Fruit fly (Drosophila melanogaster) whole organism, prepupa: ENCODE measurements around the gene CG9452.
A peak's percentile ranks its signal among the peaks of the same experiment; 100 is the strongest.

ENCODE experiments used
- CG10631 ChIP-seq: fragments of 200-800 bp; sonication (Bioruptor generic); optimal IDR thresholded peaks from 2 replicates; lab custom pipeline; 2016; ENCODE audit warnings: missing biosample characterization, missing genetic modification characterization
- CG10669 ChIP-seq: fragments of 200-800 bp; sonication (Bioruptor generic); optimal IDR thresholded peaks from 3 replicates; lab custom pipeline; 2018; ENCODE audit warnings: missing biosample characterization, mild to moderate bottlenecking, missing genetic modification characterization, moderate library complexity
- CG11294 ChIP-seq: fragments of 200-800 bp; sonication (Bioruptor generic); IDR thresholded peaks from 2 replicates; pipeline ENCODE4 v1.3.6; 2022; ENCODE audit warnings: missing biosample characterization, missing genetic modification characterization
- CG11902 ChIP-seq: fragments of 200-800 bp; sonication (Bioruptor generic); optimal IDR thresholded peaks from 3 replicates; lab custom pipeline; 2016; ENCODE audit warnings: missing biosample characterization, missing genetic modification characterization
- CG1621 ChIP-seq: fragments of 200-800 bp; sonication (Bioruptor generic); optimal IDR thresholded peaks from 3 replicates; lab custom pipeline; 2018; ENCODE audit warnings: missing biosample characterization, mild to moderate bottlenecking, missing genetic modification characterization
- CG16779 ChIP-seq: fragments of 200-800 bp; sonication (Bioruptor generic); optimal IDR thresholded peaks from 3 replicates; lab custom pipeline; 2017; ENCODE audit warnings: missing biosample characterization, mild to moderate bottlenecking, missing genetic modification characterization
- CG3032 ChIP-seq: fragments of 200-800 bp; optimal IDR thresholded peaks from 2 replicates; lab custom pipeline; 2019; ENCODE audit warnings: missing biosample characterization, mild to moderate bottlenecking, missing genetic modification characterization, moderate library complexity
- CG31627 ChIP-seq: fragments of 200-800 bp; sonication (Bioruptor generic); optimal IDR thresholded peaks from 3 replicates; lab custom pipeline; 2016; ENCODE audit warnings: missing biosample characterization, missing genetic modification characterization
- CG34406 ChIP-seq: fragments of 200-800 bp; sonication (Bioruptor generic); optimal IDR thresholded peaks from 3 replicates; lab custom pipeline; 2016; ENCODE audit warnings: missing biosample characterization, missing genetic modification characterization
- CG3919 ChIP-seq: fragments of 200-800 bp; sonication (Bioruptor generic); optimal IDR thresholded peaks from 3 replicates; lab custom pipeline; 2016; ENCODE audit warnings: missing biosample characterization, missing genetic modification characterization
- CG6163 ChIP-seq: fragments of 200-800 bp; sonication (Bioruptor generic); IDR thresholded peaks from 3 replicates; pipeline ENCODE4 v1.3.6; 2022; ENCODE audit warnings: missing biosample characterization, missing genetic modification characterization
- CG6276 ChIP-seq: fragments of 200-800 bp; sonication (Bioruptor generic); optimal IDR thresholded peaks from 2 replicates; lab custom pipeline; 2017; ENCODE audit warnings: missing biosample characterization, mild to moderate bottlenecking, missing genetic modification characterization
- CG6792 ChIP-seq: fragments of 200-800 bp; sonication (Bioruptor generic); optimal IDR thresholded peaks from 3 replicates; lab custom pipeline; 2016; ENCODE audit warnings: missing biosample characterization, missing genetic modification characterization
- CG6808 ChIP-seq: fragments of 200-800 bp; sonication (Bioruptor generic); optimal IDR thresholded peaks from 3 replicates; lab custom pipeline; 2017; ENCODE audit warnings: missing biosample characterization, missing genetic modification characterization, mild to moderate bottlenecking, moderate library complexity, missing genetic modification reagents
- CG6854 ChIP-seq: fragments of 200-800 bp; sonication (Bioruptor generic); optimal IDR thresholded peaks from 2 replicates; lab custom pipeline; 2017; ENCODE audit warnings: missing biosample characterization, mild to moderate bottlenecking, missing genetic modification characterization
- Eip75B ChIP-seq: fragments of 200-800 bp; sonication (Bioruptor generic); optimal IDR thresholded peaks from 3 replicates; lab custom pipeline; 2016; ENCODE audit warnings: missing biosample characterization, missing genetic modification characterization
- Eip78C ChIP-seq: fragments of 200-800 bp; sonication (Bioruptor generic); peaks from one replicate; lab custom pipeline; 2016; ENCODE audit warnings: missing biosample characterization, missing genetic modification characterization
- Eip93F ChIP-seq: fragments of 200-800 bp; sonication (Bioruptor generic); optimal IDR thresholded peaks from 2 replicates; lab custom pipeline; 2016; ENCODE audit warnings: missing biosample characterization, mild to moderate bottlenecking, missing genetic modification characterization
- Hr38 ChIP-seq: sonication (Bioruptor generic); optimal IDR thresholded peaks from 2 replicates; lab custom pipeline; 2016; ENCODE audit warnings: missing biosample characterization, missing genetic modification characterization
- Hr4 ChIP-seq: fragments of 200-800 bp; sonication (Bioruptor generic); optimal IDR thresholded peaks from 3 replicates; lab custom pipeline; 2016; ENCODE audit warnings: missing biosample characterization, missing genetic modification characterization
- Met ChIP-seq: fragments of 200-800 bp; sonication (Bioruptor generic); optimal IDR thresholded peaks from 3 replicates; lab custom pipeline; 2016; ENCODE audit warnings: missing biosample characterization, missing genetic modification characterization
- OdsH ChIP-seq: fragments of 200-800 bp; sonication (Bioruptor generic); optimal IDR thresholded peaks from 3 replicates; lab custom pipeline; 2016; ENCODE audit warnings: missing biosample characterization, missing genetic modification characterization
- Smox ChIP-seq: fragments of 200-800 bp; sonication (Bioruptor generic); optimal IDR thresholded peaks from 3 replicates; lab custom pipeline; 2016; ENCODE audit warnings: missing biosample characterization, missing genetic modification characterization
- Sox14 ChIP-seq: fragments of 200-800 bp; sonication (Bioruptor generic); optimal IDR thresholded peaks from 3 replicates; lab custom pipeline; 2016; ENCODE audit warnings: missing biosample characterization, missing genetic modification characterization
- achi ChIP-seq: fragments of 200-800 bp; sonication (Bioruptor generic); optimal IDR thresholded peaks from 3 replicates; lab custom pipeline; 2016; ENCODE audit warnings: missing biosample characterization, missing genetic modification characterization
- acj6 ChIP-seq: fragments of 200-800 bp; sonication (Bioruptor generic); optimal IDR thresholded peaks from 3 replicates; lab custom pipeline; 2016; ENCODE audit warnings: missing biosample characterization, missing genetic modification characterization
- dac ChIP-seq: fragments of 200-800 bp; sonication (Bioruptor generic); optimal IDR thresholded peaks from 2 replicates; lab custom pipeline; 2017; ENCODE audit warnings: missing biosample characterization, mild to moderate bottlenecking, missing genetic modification characterization
- eg ChIP-seq: fragments of 200-800 bp; sonication (Bioruptor generic); IDR thresholded peaks from 3 replicates; pipeline ENCODE4 v1.3.6; 2022; ENCODE audit warnings: missing biosample characterization, missing genetic modification characterization
- esn ChIP-seq: fragments of 200-800 bp; sonication (Bioruptor generic); optimal IDR thresholded peaks from 2 replicates; lab custom pipeline; 2016; ENCODE audit warnings: missing biosample characterization, mild to moderate bottlenecking, missing genetic modification characterization, moderate library complexity
- fd85E ChIP-seq: fragments of 200-800 bp; sonication (Bioruptor generic); optimal IDR thresholded peaks from 3 replicates; lab custom pipeline; 2016; ENCODE audit warnings: missing biosample characterization, missing genetic modification characterization
- fkh ChIP-seq: fragments of 200-800 bp; sonication (Bioruptor generic); optimal IDR thresholded peaks from 3 replicates; lab custom pipeline; 2017; ENCODE audit warnings: missing biosample characterization, mild to moderate bottlenecking, missing genetic modification characterization, moderate library complexity
- pdm3 ChIP-seq: fragments of 200-800 bp; sonication (Bioruptor generic); optimal IDR thresholded peaks from 3 replicates; lab custom pipeline; 2016; ENCODE audit warnings: missing biosample characterization, missing genetic modification characterization
- spab ChIP-seq: fragments of 200-800 bp; sonication (Bioruptor generic); optimal IDR thresholded peaks from 2 replicates; lab custom pipeline; 2017; ENCODE audit warnings: missing biosample characterization, mild to moderate bottlenecking, missing genetic modification characterization, missing genetic modification reagents
- ss ChIP-seq, 2 experiments: fragments of 200-800 bp; sonication (Bioruptor generic); optimal IDR thresholded peaks; 2 replicates in 1 of 2; 3 replicates in 1 of 2; lab custom pipeline; 2017 to 2018; ENCODE audit warnings: mild to moderate bottlenecking in 2 of 2, missing biosample characterization in 2 of 2, missing genetic modification characterization in 2 of 2, moderate library complexity in 1 of 2
- svp ChIP-seq: fragments of 200-800 bp; sonication (Bioruptor generic); peaks from one replicate; lab custom pipeline; 2016; ENCODE audit warnings: missing biosample characterization, missing genetic modification characterization
- vri ChIP-seq: fragments of 200-800 bp; sonication (Bioruptor generic); optimal IDR thresholded peaks from 3 replicates; lab custom pipeline; 2016; ENCODE audit warnings: missing biosample characterization, mild to moderate bottlenecking, missing genetic modification characterization

Gene CG9452

dm6 chr3L:19516547-19516946 lies 12.9 kb upstream of the CG9452 start (continued):
- TF ChIP-seq CG6854 (GFP tag; lab: Kevin White, UChicago) (no peak), acj6 (GFP tag; lab: Kevin White, UChicago) (peak; percentile 40), esn (no peak), fd85E (no peak), CG10669 (GFP tag; lab: Kevin White, UChicago) (peak; percentile 34), CG16779 (tag; lab: Kevin White, UChicago) (no peak), CG31627 (GFP tag; lab: Kevin White, UChicago) (peak; percentile 75), Hr4 (peak; percentile 10), CG3032 (no peak), CG3919 (peak; percentile 70), CG6808 (GFP tag; lab: Kevin White, UChicago) (no peak), CG34406 (GFP tag; lab: Kevin White, UChicago) (peak; percentile 33), Eip75B (GFP tag; lab: Kevin White, UChicago) (peak; percentile 71), Sox14 (no peak), Eip93F (GFP tag; lab: Kevin White, UChicago) (no peak), eg (GFP tag; lab: Robert Waterston, UW) (peak; percentile 75), CG1621 (no peak), ss (GFP tag; optimal IDR thresholded peaks at IDR 0.05; lab: Kevin White, UChicago) (no peak), pdm3 (peak; percentile 60), CG6276 (no peak), Hr38 (no peak), achi (GFP tag; lab: Kevin White, UChicago) (no peak)

DNA sequence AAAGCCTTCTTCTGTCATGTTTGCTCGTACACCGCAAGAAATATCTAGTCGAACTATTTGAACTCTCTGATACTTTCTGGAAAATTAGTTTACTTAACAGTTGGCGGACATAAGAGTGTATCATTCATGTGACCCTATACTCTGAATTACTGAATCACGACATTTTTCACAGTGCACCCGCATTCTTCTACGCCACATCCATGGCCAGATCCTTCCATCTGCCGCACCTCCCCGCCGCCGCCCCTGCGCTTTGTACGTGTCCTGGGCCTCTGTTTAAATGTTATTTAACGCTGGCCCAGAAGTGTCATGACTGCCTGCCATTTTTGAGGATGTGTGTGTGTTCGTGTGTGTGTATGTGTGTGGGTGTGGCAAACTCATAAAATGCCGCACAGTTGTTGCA lies 9.0 kb upstream of the CG9452 start:
- TF ChIP-seq CG6808 (GFP tag; lab: Kevin White, UChicago): no peak
- TF ChIP-seq svp (GFP tag; lab: Kevin White, UChicago): peak; percentile 22

DNA sequence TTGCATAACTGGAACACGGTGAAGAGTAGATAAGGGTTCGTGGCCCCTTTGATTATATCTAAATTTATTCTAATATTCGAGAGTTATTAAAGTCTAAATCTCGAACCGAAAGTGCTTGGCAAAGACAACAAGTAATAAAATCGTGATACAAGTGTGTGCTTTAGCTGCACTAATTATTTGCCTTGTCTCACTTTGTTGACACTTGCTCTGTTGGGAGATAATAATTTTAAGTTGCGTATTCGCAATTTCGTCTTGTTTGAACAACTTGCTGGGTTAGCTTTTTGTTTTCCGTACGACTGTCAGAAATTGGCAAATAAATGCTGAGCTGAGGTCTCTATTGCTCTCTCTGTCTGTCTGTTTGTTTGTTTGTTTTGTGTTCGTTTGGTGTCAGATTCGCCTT lies 1.0 kb upstream of the CG9452 start:
- TF ChIP-seq CG11294 (GFP tag; lab: Robert Waterston, UW) (no peak), Met (GFP tag; lab: Kevin White, UChicago) (no peak), Eip78C (GFP tag; lab: Kevin White, UChicago) (peak; percentile 38), CG6808 (GFP tag; lab: Kevin White, UChicago) (no peak), spab (GFP tag; lab: Kevin White, UChicago) (no peak), fkh (GFP tag; lab: Kevin White, UChicago) (peak; percentile 78), vri (GFP tag; lab: Kevin White, UChicago) (peak; percentile 15), Eip75B (GFP tag; lab: Kevin White, UChicago) (no peak)

DNA sequence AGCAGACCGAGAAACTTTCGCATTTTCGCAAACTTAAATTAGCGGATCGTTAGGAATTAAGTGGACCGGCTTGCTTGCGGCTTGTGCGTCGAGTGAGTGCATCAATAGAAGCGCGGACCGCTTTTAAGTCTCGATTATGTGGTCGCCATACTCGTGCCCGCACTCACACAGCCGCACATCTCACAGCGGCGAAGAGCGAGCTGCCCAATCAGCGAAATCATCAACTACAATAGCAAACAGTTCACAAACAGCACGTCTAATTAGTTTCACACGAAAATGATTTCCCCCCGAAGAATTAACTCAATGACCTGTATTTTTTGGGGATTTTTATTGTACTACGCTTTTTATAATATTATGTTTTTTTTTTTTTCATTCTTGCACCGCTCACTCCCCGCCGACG lies 3.0 kb downstream of the CG9452 start, which contains the start of gene CG9451:
Gene CG9451, minus strand, starts transcription at position 101 of the 400 bp plus-strand sequence.
- no peak for TF ChIP-seq esn
- TF ChIP-seq Eip78C (GFP tag; lab: Kevin White, UChicago): no peak
- TF ChIP-seq OdsH: no peak
- TF ChIP-seq Eip75B (GFP tag; lab: Kevin White, UChicago): no peak
- TF ChIP-seq Smox: no peak
- no peak for TF ChIP-seq CG34406 (GFP tag; lab: Kevin White, UChicago)
- TF ChIP-seq CG10631: no peak
- TF ChIP-seq CG6792 (GFP tag; lab: Kevin White, UChicago): no peak
- no peak for TF ChIP-seq dac
- TF ChIP-seq CG6163 (GFP tag; lab: Robert Waterston, UW): no peak
- no peak for TF ChIP-seq Hr38
- TF ChIP-seq CG6854 (GFP tag; lab: Kevin White, UChicago): no peak
- no peak for TF ChIP-seq pdm3
- TF ChIP-seq eg (GFP tag; lab: Robert Waterston, UW): no peak
- TF ChIP-seq Sox14: no peak
- no peak for TF ChIP-seq vri (GFP tag; lab: Kevin White, UChicago)
- TF ChIP-seq fd85E: no peak
- TF ChIP-seq CG11902 (GFP tag; lab: Kevin White, UChicago): no peak
